Worm (Caenorhabditis elegans): Measurements from ENCODE around the gene trpp-9.

- TF ChIP-seq nhr-77 (tag; optimal IDR thresholded peaks at IDR 0.05) (no peak), nhr-111 (GFP tag; optimal IDR thresholded peaks at IDR 0.05) (no peak), fkh-10 (GFP tag; optimal IDR thresholded peaks at IDR 0.05) (no peak), ama-1 (optimal IDR thresholded peaks at IDR 0.05) (no peak), mxl-2 (GFP tag; conservative IDR thresholded peaks at IDR 0.05) (no peak), mdl-1 (tag; optimal IDR thresholded peaks at IDR 0.05) (no peak), mep-1 (tag; optimal IDR thresholded peaks at IDR 0.05) (no peak), snpc-4 (tag; optimal IDR thresholded peaks at IDR 0.05) (no peak), snpc-1.2 (GFP tag; IDR thresholded peaks at IDR 0.05) (no peak), lin-1 (GFP tag; IDR thresholded peaks at IDR 0.05) (no peak), mxl-3 (GFP tag; optimal IDR thresholded peaks at IDR 0.05) (no peak), lir-3 (tag; optimal IDR thresholded peaks at IDR 0.05) (no peak), daf-19 (GFP tag; conservative IDR thresholded peaks at IDR 0.05) (no peak)
Observed at ce11 chrX:11547442-11548023, 16.2 kb upstream of the trpp-9 start.
